Fruit fly (Drosophila melanogaster): ENCODE results near the gene bves.

The bves gene

DNA sequence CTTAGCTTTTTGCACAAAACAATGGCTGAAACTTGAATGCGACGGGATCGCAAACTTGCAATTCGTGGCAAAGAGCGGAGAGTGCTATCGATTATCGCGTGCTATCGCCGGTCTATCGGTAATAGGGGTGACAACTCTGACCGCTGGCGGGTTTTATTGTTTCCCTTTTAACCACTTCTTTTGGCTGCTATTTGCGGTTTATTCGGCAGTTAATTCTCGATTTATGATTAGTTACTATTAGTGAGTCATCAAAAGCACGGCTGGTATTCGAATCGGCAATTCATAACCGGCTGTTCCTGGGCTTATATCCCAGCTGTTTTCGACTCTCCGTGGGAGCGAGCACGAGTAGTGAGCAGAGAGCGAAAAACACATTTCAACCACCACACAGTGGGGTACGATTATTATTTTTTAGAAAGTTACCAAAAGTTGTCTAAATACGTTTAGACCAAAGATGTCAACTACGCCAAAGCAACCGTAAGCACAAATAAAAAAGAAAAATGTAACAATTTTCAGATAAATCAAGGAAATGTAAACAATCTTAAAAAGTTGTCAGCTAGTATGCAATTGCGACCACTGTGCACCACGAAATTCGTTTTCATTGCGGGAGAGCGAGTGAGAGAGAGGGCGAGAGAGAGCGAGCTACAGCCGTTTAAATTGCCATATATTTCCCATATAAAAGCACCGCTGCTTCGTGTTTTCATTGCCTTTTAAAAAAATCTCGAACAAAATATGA is at the start of gene bves, which contains the start of gene Stt3A:
Gene bves (plus strand): TSS at position 115 of the 733 bp plus-strand sequence.
Gene Stt3A (minus strand): TSS at position 89 of the 733 bp plus-strand sequence.
- TF ChIP-seq Dll (optimal IDR thresholded peaks at IDR 0.05) (no peak), EcR (GFP tag; optimal IDR thresholded peaks at IDR 0.05) (no peak), psq (optimal IDR thresholded peaks at IDR 0.05) (no peak), pan (optimal IDR thresholded peaks at IDR 0.05) (no peak), usp (GFP tag; optimal IDR thresholded peaks at IDR 0.05) (no peak)

dm6 chrX:21010541-21010940 is 43.2 kb upstream of the bves start:
- TF ChIP-seq EcR (GFP tag; optimal IDR thresholded peaks at IDR 0.05), result no peak
- no peak for TF ChIP-seq CG8478 (optimal IDR thresholded peaks at IDR 0.05)
- TF ChIP-seq usp (GFP tag; optimal IDR thresholded peaks at IDR 0.05), result no peak
- TF ChIP-seq psq (optimal IDR thresholded peaks at IDR 0.05), result no peak
- TF ChIP-seq Dll (optimal IDR thresholded peaks at IDR 0.05), result no peak
- TF ChIP-seq pan (optimal IDR thresholded peaks at IDR 0.05), result no peak

DNA sequence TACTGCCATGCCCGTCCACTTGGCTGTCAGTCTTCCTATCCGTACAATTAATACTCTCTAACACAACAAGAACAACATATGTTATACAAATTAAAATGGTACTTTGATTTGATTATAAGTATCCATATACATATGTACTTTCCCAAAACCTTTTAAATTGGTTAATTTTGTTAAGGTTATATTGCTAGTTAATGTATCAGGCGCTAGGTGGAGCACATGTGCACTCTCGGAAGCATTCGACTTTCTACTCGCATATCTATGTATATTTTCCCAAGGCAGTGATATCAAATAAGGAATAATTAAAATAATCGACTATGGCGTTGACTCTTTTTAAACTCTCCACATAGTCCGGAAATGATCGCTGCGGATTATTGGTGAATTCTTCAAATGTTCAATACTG is 36.2 kb upstream of the bves start:
- TF ChIP-seq EcR (GFP tag; optimal IDR thresholded peaks at IDR 0.05) (no peak), Dll (optimal IDR thresholded peaks at IDR 0.05) (no peak), pan (optimal IDR thresholded peaks at IDR 0.05) (no peak), usp (GFP tag; optimal IDR thresholded peaks at IDR 0.05) (no peak), CG8478 (optimal IDR thresholded peaks at IDR 0.05) (no peak), psq (optimal IDR thresholded peaks at IDR 0.05) (no peak)

- TF ChIP-seq psq (optimal IDR thresholded peaks at IDR 0.05) (no peak), CG8478 (optimal IDR thresholded peaks at IDR 0.05) (no peak), usp (GFP tag; optimal IDR thresholded peaks at IDR 0.05) (no peak), Dll (optimal IDR thresholded peaks at IDR 0.05) (no peak), pan (optimal IDR thresholded peaks at IDR 0.05) (no peak), EcR (GFP tag; optimal IDR thresholded peaks at IDR 0.05) (no peak)
Observed at dm6 chrX:21025788-21026187, 28.0 kb upstream of the bves start, which contains the start of gene r-cup. Gene r-cup, minus strand, starts transcription at chrX:21025888.

dm6 chrX:21027929-21028575 is 25.7 kb upstream of the bves start, which contains the start of gene CG1532:
Gene CG1532, minus strand, starts transcription at chrX:21028361.
- no peak for TF ChIP-seq CG8478 (optimal IDR thresholded peaks at IDR 0.05)

DNA sequence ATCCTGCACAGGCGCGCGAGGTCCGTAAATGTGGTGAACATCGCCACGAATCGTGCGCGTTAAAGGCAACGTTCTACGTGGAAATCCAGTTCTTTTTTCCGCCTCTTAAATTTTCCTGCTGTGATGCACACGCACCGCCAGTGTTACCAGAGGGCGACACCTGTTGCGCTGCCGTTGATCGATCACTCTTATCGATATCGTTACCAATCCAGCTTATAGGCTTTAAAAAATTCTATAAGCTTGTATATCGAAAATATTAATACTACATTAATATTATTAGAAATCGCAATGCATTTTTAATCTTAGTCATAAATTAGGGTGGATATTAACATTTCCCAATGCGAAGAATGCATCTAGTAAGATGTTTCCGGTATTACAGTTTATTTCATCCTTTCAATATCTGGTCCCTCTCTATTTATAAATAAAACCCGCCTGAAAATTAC is 21.9 kb upstream of the bves start, which contains the start of gene CG1529:
Gene CG1529 (minus strand): TSS at position 132 of the 443 bp plus-strand sequence.
- TF ChIP-seq EcR (GFP tag; optimal IDR thresholded peaks at IDR 0.05) (no peak), psq (optimal IDR thresholded peaks at IDR 0.05) (no peak), Dll (optimal IDR thresholded peaks at IDR 0.05) (no peak), pan (optimal IDR thresholded peaks at IDR 0.05) (no peak), CG8478 (optimal IDR thresholded peaks at IDR 0.05) (no peak), usp (GFP tag; optimal IDR thresholded peaks at IDR 0.05) (no peak)

DNA sequence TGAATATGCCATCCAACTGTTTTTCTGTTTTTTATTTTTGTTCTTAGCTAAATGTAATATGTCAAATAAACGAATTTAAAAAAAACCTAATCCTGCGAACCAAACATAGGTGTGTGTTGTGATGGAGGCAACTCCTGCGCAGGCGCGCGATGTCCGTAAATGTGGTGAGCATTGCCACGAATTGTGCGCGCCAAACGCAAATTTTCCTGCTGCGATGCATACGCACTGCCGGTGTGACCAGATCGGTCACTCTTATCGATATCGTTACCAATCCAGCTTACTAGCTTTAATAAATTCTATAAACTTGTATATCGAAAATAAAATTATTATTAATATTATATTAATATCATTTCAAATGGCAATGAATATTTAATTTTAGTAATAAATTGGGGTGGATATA is 19.1 kb upstream of the bves start:
- TF ChIP-seq EcR (GFP tag; optimal IDR thresholded peaks at IDR 0.05) (no peak), usp (GFP tag; optimal IDR thresholded peaks at IDR 0.05) (no peak), CG8478 (optimal IDR thresholded peaks at IDR 0.05) (no peak), psq (optimal IDR thresholded peaks at IDR 0.05) (no peak), Dll (optimal IDR thresholded peaks at IDR 0.05) (no peak), pan (optimal IDR thresholded peaks at IDR 0.05) (no peak)

dm6 chrX:21035208-21035937 is 18.4 kb upstream of the bves start, which contains the start of gene Ntf-2:
Gene Ntf-2, plus strand, starts transcription at chrX:21035469.
- TF ChIP-seq usp (GFP tag; optimal IDR thresholded peaks at IDR 0.05), result no peak
- TF ChIP-seq CG8478 (optimal IDR thresholded peaks at IDR 0.05), result no peak

DNA sequence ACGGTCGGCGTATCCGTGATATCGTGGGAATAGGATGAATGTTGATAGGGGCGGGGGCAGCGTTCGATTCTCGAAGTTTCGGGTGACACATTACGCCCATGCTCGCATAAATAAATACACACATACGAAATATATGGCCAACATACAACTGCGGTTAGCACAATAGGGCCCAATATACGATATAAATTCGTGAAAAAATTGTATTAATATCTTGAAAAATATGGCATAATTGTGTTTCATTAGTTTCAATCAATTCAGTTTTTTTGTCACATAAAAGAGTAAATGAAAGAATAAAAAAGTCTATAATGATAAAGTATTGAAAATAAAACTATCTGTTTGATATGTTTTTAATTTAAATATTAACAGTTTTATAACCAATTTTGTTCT is 17.8 kb upstream of the bves start:
- TF ChIP-seq EcR (GFP tag; optimal IDR thresholded peaks at IDR 0.05) (no peak), psq (optimal IDR thresholded peaks at IDR 0.05) (no peak), CG8478 (optimal IDR thresholded peaks at IDR 0.05) (no peak), Dll (optimal IDR thresholded peaks at IDR 0.05) (no peak), pan (optimal IDR thresholded peaks at IDR 0.05) (no peak), usp (GFP tag; optimal IDR thresholded peaks at IDR 0.05) (no peak)

dm6 chrX:21040505-21040904 is 13.3 kb upstream of the bves start, which contains the start of gene CG15449:
Gene CG15449, minus strand, starts transcription at chrX:21040605.
- no peak for TF ChIP-seq pan (optimal IDR thresholded peaks at IDR 0.05)
- TF ChIP-seq psq (optimal IDR thresholded peaks at IDR 0.05), result no peak
- TF ChIP-seq CG8478 (optimal IDR thresholded peaks at IDR 0.05), result no peak
- TF ChIP-seq EcR (GFP tag; optimal IDR thresholded peaks at IDR 0.05), result no peak
- TF ChIP-seq Dll (optimal IDR thresholded peaks at IDR 0.05), result no peak
- TF ChIP-seq usp (GFP tag; optimal IDR thresholded peaks at IDR 0.05), result no peak

- TF ChIP-seq usp (GFP tag; optimal IDR thresholded peaks at IDR 0.05) (no peak), psq (optimal IDR thresholded peaks at IDR 0.05) (no peak), pan (optimal IDR thresholded peaks at IDR 0.05) (no peak), EcR (GFP tag; optimal IDR thresholded peaks at IDR 0.05) (no peak), Dll (optimal IDR thresholded peaks at IDR 0.05) (no peak), CG8478 (optimal IDR thresholded peaks at IDR 0.05) (no peak)
Observed at dm6 chrX:21041825-21042224, 11.9 kb upstream of the bves start, which contains the start of gene Mgstl. Gene Mgstl, plus strand, starts transcription at chrX:21042125.
